Fruit fly (Drosophila melanogaster): ENCODE data around the gene CG31272.

DNA sequence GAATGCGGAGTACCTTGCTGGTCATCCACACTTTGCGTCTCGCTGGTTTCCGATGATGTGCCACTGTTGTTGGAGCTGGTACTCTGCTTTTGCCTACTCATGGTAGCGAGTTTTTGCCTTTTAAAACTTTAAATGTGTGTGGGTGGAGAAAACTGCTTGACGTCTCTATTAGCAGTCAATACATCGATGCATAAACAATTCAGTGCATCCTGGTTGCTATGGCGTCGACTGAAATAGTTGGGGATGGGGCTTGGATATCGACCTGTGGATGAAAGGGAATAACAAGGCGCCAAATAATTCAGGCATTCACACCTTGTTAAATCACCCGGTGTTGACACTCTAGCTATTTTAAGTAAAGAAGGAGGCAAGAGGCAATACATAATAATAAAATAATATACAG is 23.0 kb upstream of the CG31272 start, which contains the start of gene CG42633:
- TF ChIP-seq CG12605 (GFP tag; IDR thresholded peaks at IDR 0.05) (no peak), EcR (GFP tag; optimal IDR thresholded peaks at IDR 0.05) (no peak), Snoo (tag; optimal IDR thresholded peaks at IDR 0.05) (no peak), CG9948 (tag; optimal IDR thresholded peaks at IDR 0.05) (no peak), Pif1A (GFP tag; optimal IDR thresholded peaks at IDR 0.05) (no peak), D1 (tag; optimal IDR thresholded peaks at IDR 0.05) (no peak)

Data from whole organism, pupa.